Worm (Caenorhabditis elegans): ENCODE results near the gene npr-37.

Gene npr-37

DNA sequence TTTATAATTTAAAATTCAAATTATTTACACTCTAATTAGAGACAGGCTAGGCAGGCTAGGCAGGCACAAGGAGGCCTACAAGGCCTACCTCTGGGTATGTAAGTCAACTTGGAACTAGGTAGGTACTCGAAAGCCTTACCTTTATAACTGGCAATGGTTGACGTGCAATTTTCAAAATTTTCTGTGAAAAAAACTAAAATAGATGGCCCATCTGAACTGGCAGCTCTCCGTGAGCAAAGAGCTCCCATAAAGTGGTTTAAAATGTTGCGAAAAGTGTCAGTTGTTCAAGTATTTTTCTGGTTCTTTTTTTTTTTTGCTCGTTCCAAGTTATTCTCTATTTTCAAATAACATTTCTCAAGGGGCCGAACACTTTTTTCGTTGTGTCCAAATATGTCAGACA, 3.0 kb upstream of the npr-37 start:
- no peak for TF ChIP-seq aly-1 (tag; optimal IDR thresholded peaks at IDR 0.05)
- no peak for TF ChIP-seq ama-1 (optimal IDR thresholded peaks at IDR 0.05)
- TF ChIP-seq tbx-11 (GFP tag; IDR thresholded peaks at IDR 0.05): no peak
- TF ChIP-seq hnd-1 (tag; optimal IDR thresholded peaks at IDR 0.05): no peak
- no peak for TF ChIP-seq F13C5.2 (tag; optimal IDR thresholded peaks at IDR 0.05)
- TF ChIP-seq scrt-1 (GFP tag; IDR thresholded peaks at IDR 0.05): no peak
- no peak for TF ChIP-seq B0310.2 (tag; optimal IDR thresholded peaks at IDR 0.05)
- TF ChIP-seq tbx-37 (GFP tag; conservative IDR thresholded peaks at IDR 0.05): no peak
- TF ChIP-seq hmg-4 (GFP tag; optimal IDR thresholded peaks at IDR 0.05): no peak
- no peak for TF ChIP-seq tra-4 (tag; optimal IDR thresholded peaks at IDR 0.05)

DNA sequence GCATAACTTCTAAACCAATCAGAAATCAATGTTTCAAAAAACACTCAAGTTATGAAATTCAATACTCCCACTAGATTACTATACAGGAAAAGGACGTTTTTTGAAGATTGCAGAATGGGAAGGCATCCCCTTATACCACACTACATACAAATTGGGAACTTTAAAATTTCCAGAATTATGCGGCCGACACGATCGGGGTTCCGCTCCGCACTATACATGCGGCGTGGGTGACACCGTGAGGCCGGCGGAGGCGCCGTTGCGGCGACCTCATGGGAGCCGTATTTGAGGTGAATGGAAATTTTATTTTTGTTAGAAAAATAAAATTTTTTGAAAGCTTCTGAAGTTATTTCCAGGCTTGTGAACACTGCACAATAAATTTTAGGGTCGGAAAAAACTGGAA, 12.7 kb downstream of the npr-37 start:
- no peak for TF ChIP-seq ama-1 (optimal IDR thresholded peaks at IDR 0.05)
- TF ChIP-seq B0310.2 (tag; optimal IDR thresholded peaks at IDR 0.05): no peak
- TF ChIP-seq ceh-36 (tag; optimal IDR thresholded peaks at IDR 0.05): no peak
- no peak for TF ChIP-seq tbx-37 (GFP tag; conservative IDR thresholded peaks at IDR 0.05)
- no peak for TF ChIP-seq ets-7 (tag; optimal IDR thresholded peaks at IDR 0.05)
- no peak for TF ChIP-seq flt-1 (GFP tag; IDR thresholded peaks at IDR 0.05)
- TF ChIP-seq hmg-4 (GFP tag; optimal IDR thresholded peaks at IDR 0.05): no peak

DNA sequence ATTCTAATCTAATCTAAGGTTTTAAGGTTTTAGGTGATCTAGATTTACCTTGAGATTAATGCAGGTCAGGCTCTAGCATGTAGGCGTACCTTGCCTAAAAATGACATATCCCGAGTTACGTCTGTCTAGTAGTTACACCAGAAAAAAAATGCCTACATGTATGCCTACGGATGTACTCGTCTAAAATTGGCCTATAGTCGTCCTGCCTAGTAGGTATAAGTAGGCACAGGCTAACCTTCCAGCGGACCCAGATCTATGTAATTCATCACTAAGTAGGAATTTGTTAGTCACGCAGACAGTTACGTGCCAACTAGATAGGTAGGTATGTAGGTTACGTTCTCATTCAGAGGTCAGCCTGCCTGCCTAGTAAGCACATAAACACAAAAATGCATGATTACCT, 13.7 kb downstream of the npr-37 start:
- TF ChIP-seq hnd-1 (tag; optimal IDR thresholded peaks at IDR 0.05) (no peak), F13C5.2 (tag; optimal IDR thresholded peaks at IDR 0.05) (no peak), ets-7 (tag; optimal IDR thresholded peaks at IDR 0.05) (no peak), ama-1 (optimal IDR thresholded peaks at IDR 0.05) (no peak)

DNA sequence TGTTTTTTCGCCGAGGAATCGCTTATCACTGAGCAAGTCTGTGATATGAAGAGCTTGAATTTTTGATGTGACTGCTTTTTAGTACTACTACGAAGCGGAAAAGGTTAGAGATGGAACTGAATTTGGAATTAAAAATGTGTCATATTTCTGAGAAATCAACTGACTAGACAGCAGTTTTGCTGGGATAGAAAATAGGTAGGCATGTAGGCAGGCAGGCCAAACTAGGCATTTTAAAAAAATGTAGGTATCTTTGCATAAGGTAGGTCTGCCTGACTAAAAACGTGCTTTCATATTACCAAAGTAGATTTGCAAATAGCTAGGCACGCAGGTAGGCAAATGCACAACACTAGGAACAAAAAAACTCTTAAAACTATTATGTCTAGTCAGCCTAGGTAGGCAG, 14.4 kb downstream of the npr-37 start:
- TF ChIP-seq B0310.2 (tag; optimal IDR thresholded peaks at IDR 0.05): no peak
- no peak for TF ChIP-seq hmg-4 (GFP tag; optimal IDR thresholded peaks at IDR 0.05)
- no peak for TF ChIP-seq tbx-11 (GFP tag; IDR thresholded peaks at IDR 0.05)
- no peak for TF ChIP-seq sea-1 (GFP tag; conservative IDR thresholded peaks at IDR 0.05)
- TF ChIP-seq hmbx-1 (tag; optimal IDR thresholded peaks at IDR 0.05): no peak
- no peak for TF ChIP-seq tbx-37 (GFP tag; conservative IDR thresholded peaks at IDR 0.05)
- no peak for TF ChIP-seq ama-1 (optimal IDR thresholded peaks at IDR 0.05)
- TF ChIP-seq ceh-36 (tag; optimal IDR thresholded peaks at IDR 0.05): no peak
- TF ChIP-seq flt-1 (GFP tag; IDR thresholded peaks at IDR 0.05): no peak
- TF ChIP-seq tra-4 (tag; optimal IDR thresholded peaks at IDR 0.05): no peak

DNA sequence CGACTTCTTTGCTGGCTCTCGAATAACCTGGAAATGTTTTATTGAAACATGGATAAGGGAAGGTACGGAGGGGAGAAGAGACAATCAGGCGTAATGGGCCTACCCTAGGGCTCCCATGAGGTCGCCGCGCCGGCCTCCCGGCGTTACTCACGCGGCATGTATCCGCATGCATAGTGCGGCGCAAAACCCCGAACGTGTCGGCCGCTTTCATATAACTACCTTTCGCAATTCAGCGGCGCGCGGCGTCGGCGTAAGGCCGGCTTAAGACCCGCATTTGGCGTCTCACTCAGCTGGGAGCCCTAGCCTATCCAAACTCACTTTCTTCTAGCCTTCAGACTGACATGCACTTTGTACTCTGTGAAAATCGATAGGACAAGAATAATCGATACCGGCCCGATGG, 18.9 kb downstream of the npr-37 start:
- TF ChIP-seq ama-1 (optimal IDR thresholded peaks at IDR 0.05) (no peak), aly-1 (tag; optimal IDR thresholded peaks at IDR 0.05) (no peak), tbx-37 (GFP tag; conservative IDR thresholded peaks at IDR 0.05) (no peak), pes-1 (GFP tag; IDR thresholded peaks at IDR 0.05) (no peak), sea-1 (GFP tag; conservative IDR thresholded peaks at IDR 0.05) (no peak), F13C5.2 (tag; optimal IDR thresholded peaks at IDR 0.05) (no peak), hnd-1 (tag; optimal IDR thresholded peaks at IDR 0.05) (no peak), hmbx-1 (tag; optimal IDR thresholded peaks at IDR 0.05) (no peak), scrt-1 (GFP tag; IDR thresholded peaks at IDR 0.05) (no peak), flt-1 (GFP tag; IDR thresholded peaks at IDR 0.05) (no peak), ceh-13 (GFP tag; optimal IDR thresholded peaks at IDR 0.05) (no peak), tra-4 (tag; optimal IDR thresholded peaks at IDR 0.05) (no peak), ceh-36 (tag; optimal IDR thresholded peaks at IDR 0.05) (no peak), hmg-4 (GFP tag; optimal IDR thresholded peaks at IDR 0.05) (no peak), B0310.2 (tag; optimal IDR thresholded peaks at IDR 0.05) (no peak), ets-7 (tag; optimal IDR thresholded peaks at IDR 0.05) (no peak), tbx-11 (GFP tag; IDR thresholded peaks at IDR 0.05) (no peak)

DNA sequence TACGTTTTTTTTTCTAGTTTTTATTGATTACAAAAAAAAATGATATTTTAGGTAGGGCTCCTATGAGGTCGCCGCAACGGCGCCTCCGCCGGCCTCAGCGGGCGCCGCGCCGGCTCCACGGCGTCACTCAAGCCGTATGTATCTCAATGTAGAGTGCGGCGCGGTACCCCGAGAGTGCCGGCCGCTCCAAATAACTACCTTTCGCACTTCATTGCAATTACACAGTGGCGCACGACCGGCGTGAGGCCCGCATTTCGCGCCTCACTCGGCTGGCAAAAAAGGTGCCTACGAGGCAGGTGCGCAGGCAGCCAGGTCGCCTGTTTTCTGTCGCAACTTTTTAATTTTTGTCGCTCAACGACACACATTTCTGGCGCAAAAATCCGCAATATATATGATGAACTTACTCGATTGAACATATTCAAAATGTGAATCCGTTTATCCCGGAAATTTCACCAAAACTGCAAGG, 20.3 kb downstream of the npr-37 start, which contains the start of gene M04G7.2:
TSS of gene M04G7.2 (minus strand) at position 416 of the 466 bp plus-strand sequence.
- TF ChIP-seq ceh-36 (tag; optimal IDR thresholded peaks at IDR 0.05) (no peak), ets-7 (tag; optimal IDR thresholded peaks at IDR 0.05) (no peak), aly-1 (tag; optimal IDR thresholded peaks at IDR 0.05) (no peak), pes-1 (GFP tag; IDR thresholded peaks at IDR 0.05) (no peak), hnd-1 (tag; optimal IDR thresholded peaks at IDR 0.05) (no peak), scrt-1 (GFP tag; IDR thresholded peaks at IDR 0.05) (no peak), hmg-4 (GFP tag; optimal IDR thresholded peaks at IDR 0.05) (no peak)

DNA sequence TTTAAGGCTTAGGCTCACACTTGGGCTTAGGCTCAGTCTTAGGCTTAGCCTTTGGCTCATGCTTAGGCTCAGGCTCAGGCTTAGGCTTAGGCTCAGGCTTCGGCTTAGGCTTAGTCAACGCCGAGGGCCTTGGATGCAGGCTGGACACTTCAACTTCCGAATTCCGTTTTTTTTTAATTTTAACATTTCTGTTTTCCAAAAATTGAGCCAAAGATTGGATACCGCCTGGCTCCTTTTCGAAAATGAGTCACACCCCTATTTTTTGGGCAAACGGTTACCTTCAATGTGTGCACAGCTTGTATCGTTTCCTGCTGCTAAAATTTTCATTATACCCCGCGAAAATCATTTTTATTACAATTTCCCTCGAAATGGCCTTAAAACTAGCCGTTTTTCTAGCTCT, 25.5 kb downstream of the npr-37 start, which contains the start of gene M04G7.1:
TSS of gene M04G7.1 (plus strand) at position 301 of the 400 bp plus-strand sequence.
- no peak for TF ChIP-seq hmg-4 (GFP tag; optimal IDR thresholded peaks at IDR 0.05)
- TF ChIP-seq tbx-37 (GFP tag; conservative IDR thresholded peaks at IDR 0.05): no peak
- no peak for TF ChIP-seq F13C5.2 (tag; optimal IDR thresholded peaks at IDR 0.05)
- TF ChIP-seq ets-7 (tag; optimal IDR thresholded peaks at IDR 0.05): no peak
- no peak for TF ChIP-seq ceh-36 (tag; optimal IDR thresholded peaks at IDR 0.05)
- TF ChIP-seq ceh-13 (GFP tag; optimal IDR thresholded peaks at IDR 0.05): no peak
- TF ChIP-seq pes-1 (GFP tag; IDR thresholded peaks at IDR 0.05): no peak
- no peak for TF ChIP-seq tbx-11 (GFP tag; IDR thresholded peaks at IDR 0.05)
- TF ChIP-seq B0310.2 (tag; optimal IDR thresholded peaks at IDR 0.05): no peak
- no peak for TF ChIP-seq aly-1 (tag; optimal IDR thresholded peaks at IDR 0.05)
- TF ChIP-seq scrt-1 (GFP tag; IDR thresholded peaks at IDR 0.05): no peak
- TF ChIP-seq hmbx-1 (tag; optimal IDR thresholded peaks at IDR 0.05): no peak
- no peak for TF ChIP-seq sea-1 (GFP tag; conservative IDR thresholded peaks at IDR 0.05)
- no peak for TF ChIP-seq hnd-1 (tag; optimal IDR thresholded peaks at IDR 0.05)
- TF ChIP-seq ama-1 (optimal IDR thresholded peaks at IDR 0.05): no peak
- TF ChIP-seq tra-4 (tag; optimal IDR thresholded peaks at IDR 0.05): no peak
- no peak for TF ChIP-seq flt-1 (GFP tag; IDR thresholded peaks at IDR 0.05)

DNA sequence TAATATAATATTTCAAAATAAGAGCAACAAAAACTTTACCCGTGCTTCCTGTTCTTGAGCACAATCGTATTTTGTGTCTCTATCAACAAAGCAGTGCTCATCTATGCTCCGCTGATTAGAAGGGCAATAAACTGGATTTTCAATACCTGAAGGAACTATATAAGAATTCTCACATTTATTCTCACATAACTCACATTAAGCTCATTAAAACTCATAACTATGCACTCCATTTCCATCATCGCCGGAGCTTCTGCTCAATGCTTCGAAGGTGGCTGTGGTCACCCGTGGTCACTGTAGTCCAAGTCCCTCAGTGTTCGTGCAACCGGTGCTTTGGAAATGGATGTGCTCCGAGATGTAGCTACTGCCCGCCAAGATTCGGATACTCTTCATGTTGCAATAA, 26.2 kb downstream of the npr-37 start, which contains the start of the genes Y66H1A.8 and M04G7.5:
TSS of gene Y66H1A.8 (minus strand) at position 101 of the 400 bp plus-strand sequence.
TSS of gene M04G7.5 (plus strand) at position 258 of the 400 bp plus-strand sequence.
- TF ChIP-seq ceh-13 (GFP tag; optimal IDR thresholded peaks at IDR 0.05) (no peak), B0310.2 (tag; optimal IDR thresholded peaks at IDR 0.05) (no peak), ama-1 (optimal IDR thresholded peaks at IDR 0.05) (no peak), ets-7 (tag; optimal IDR thresholded peaks at IDR 0.05) (no peak), ceh-36 (tag; optimal IDR thresholded peaks at IDR 0.05) (no peak), flt-1 (GFP tag; IDR thresholded peaks at IDR 0.05) (no peak), aly-1 (tag; optimal IDR thresholded peaks at IDR 0.05) (no peak), hmbx-1 (tag; optimal IDR thresholded peaks at IDR 0.05) (no peak), tra-4 (tag; optimal IDR thresholded peaks at IDR 0.05) (no peak), tbx-37 (GFP tag; conservative IDR thresholded peaks at IDR 0.05) (no peak), pes-1 (GFP tag; IDR thresholded peaks at IDR 0.05) (no peak), sea-1 (GFP tag; conservative IDR thresholded peaks at IDR 0.05) (no peak), hnd-1 (tag; optimal IDR thresholded peaks at IDR 0.05) (no peak), hmg-4 (GFP tag; optimal IDR thresholded peaks at IDR 0.05) (no peak), scrt-1 (GFP tag; IDR thresholded peaks at IDR 0.05) (no peak), tbx-11 (GFP tag; IDR thresholded peaks at IDR 0.05) (no peak)
